Fruit fly (Drosophila melanogaster) Kc167 (cell line): ENCODE data around the gene CG31559.

Source experiments
- Myc ChIP-seq: fragments of >200 bp; optimal IDR thresholded peaks from 2 replicates; lab custom pipeline; 2017; ENCODE audit warnings: missing external identifiers
- Sin3A ChIP-seq: fragments of >200 bp; optimal IDR thresholded peaks from 2 replicates; lab custom pipeline; 2018; ENCODE audit warnings: missing external identifiers
- h ChIP-seq: fragments of >200 bp; optimal IDR thresholded peaks from 3 replicates; lab custom pipeline; 2018; ENCODE audit warnings: missing external identifiers
- insv ChIP-seq: fragments of >200 bp; optimal IDR thresholded peaks from 3 replicates; lab custom pipeline; 2018; ENCODE audit warnings: missing external identifiers
- psq ChIP-seq: fragments of >200 bp; optimal IDR thresholded peaks from 2 replicates; lab custom pipeline; 2017; ENCODE audit warnings: missing external identifiers
- ttk ChIP-seq: sonication (Bioruptor generic); optimal IDR thresholded peaks from 2 replicates; lab custom pipeline; 2017; ENCODE audit warnings: missing external identifiers

The CG31559 gene

dm6 chr3R:6149593-6149992 is 7.4 kb downstream of the CG31559 start:
- no peak for TF ChIP-seq Sin3A (lab: Kevin White, UChicago)

dm6 chr3R:6149130-6149529 is 7.9 kb downstream of the CG31559 start:
- no peak for TF ChIP-seq insv (lab: Kevin White, UChicago)
- no peak for TF ChIP-seq Myc (lab: Kevin White, UChicago)
- TF ChIP-seq ttk (lab: Kevin White, UChicago), result no peak
- TF ChIP-seq psq (lab: Kevin White, UChicago), result no peak
- TF ChIP-seq h (lab: Kevin White, UChicago), result no peak
- TF ChIP-seq Sin3A (lab: Kevin White, UChicago), result no peak

DNA sequence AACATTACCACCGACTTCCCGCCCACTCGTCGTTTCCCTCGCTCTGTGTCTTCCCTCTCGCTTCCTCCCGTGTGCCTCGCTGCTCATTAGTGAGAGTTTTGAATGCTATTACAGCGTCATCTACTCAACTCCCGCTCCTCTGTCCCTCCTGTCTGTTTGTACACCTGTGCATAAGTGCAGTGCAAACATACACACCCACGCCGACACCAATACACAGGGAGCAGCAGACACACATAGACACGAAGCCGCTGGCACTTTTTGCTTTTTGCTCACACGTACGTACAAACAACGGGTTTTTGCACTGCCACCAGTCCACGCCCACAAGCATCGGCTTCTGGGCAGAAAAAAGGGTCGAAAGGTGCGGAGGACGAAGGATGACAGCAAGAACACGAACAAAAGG is 15.3 kb downstream of the CG31559 start:
- no peak for TF ChIP-seq Sin3A (lab: Kevin White, UChicago)
- no peak for TF ChIP-seq h (lab: Kevin White, UChicago)
- TF ChIP-seq ttk (lab: Kevin White, UChicago), result no peak
- no peak for TF ChIP-seq psq (lab: Kevin White, UChicago)
- no peak for TF ChIP-seq insv (lab: Kevin White, UChicago)
- TF ChIP-seq Myc (lab: Kevin White, UChicago), result no peak

DNA sequence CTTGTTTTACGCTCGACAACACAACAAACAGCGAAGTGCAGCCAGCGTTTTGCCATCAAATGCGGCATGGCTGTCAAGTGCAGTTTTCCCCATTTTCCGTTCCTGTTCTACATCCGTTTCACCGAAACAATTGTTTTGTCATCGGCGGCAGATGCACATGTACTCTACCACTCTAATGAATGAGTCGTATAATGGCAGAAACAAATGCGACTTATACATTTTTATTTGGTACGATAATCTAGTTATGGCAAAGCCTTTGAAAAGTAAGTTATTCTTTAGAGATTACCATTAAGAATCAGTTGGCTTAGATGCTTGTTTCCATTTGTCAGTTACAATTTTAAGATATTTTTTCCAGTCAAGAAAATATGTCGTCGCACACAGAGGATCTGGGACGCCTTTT is 34.7 kb downstream of the CG31559 start, which contains the start of gene Vha14-2:
Gene Vha14-2, plus strand, starts transcription at position 301 of the 400 bp plus-strand sequence.
- TF ChIP-seq h (lab: Kevin White, UChicago) (no peak), Sin3A (lab: Kevin White, UChicago) (no peak), ttk (lab: Kevin White, UChicago) (no peak), psq (lab: Kevin White, UChicago) (no peak), Myc (lab: Kevin White, UChicago) (no peak), insv (lab: Kevin White, UChicago) (no peak)

dm6 chr3R:6112252-6112995 is 44.6 kb downstream of the CG31559 start, which contains the start of gene Obp83g:
Gene Obp83g, minus strand, starts transcription at chr3R:6112302.
- TF ChIP-seq h (lab: Kevin White, UChicago) (no peak), Sin3A (lab: Kevin White, UChicago) (no peak), insv (lab: Kevin White, UChicago) (no peak), Myc (lab: Kevin White, UChicago) (no peak), ttk (lab: Kevin White, UChicago) (no peak), psq (lab: Kevin White, UChicago) (no peak)

DNA sequence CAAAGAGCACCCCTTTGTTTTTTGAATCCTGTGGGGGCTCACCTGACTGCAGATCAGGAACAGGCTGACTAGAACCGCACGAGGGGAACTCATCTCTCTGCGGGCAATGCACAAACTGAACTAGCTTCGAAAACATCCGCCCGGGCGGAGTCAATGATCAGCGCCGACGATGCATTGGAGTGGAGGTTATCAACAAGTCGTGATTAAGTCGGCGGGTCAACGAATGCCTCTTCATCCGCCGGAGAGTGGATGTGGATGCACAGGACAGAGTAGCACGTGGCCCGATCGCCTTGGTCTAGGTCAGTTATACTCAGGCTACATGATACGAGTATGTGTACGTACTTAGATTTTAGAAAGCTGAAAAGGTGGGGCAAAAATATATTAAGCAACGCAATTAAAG is 46.1 kb downstream of the CG31559 start, which contains the start of gene Obp83ef:
Gene Obp83ef, minus strand, starts transcription at position 119 of the 400 bp plus-strand sequence.
- TF ChIP-seq psq (lab: Kevin White, UChicago), result no peak
- TF ChIP-seq Sin3A (lab: Kevin White, UChicago), result no peak
- no peak for TF ChIP-seq ttk (lab: Kevin White, UChicago)
- no peak for TF ChIP-seq insv (lab: Kevin White, UChicago)
- TF ChIP-seq Myc (lab: Kevin White, UChicago), result no peak
- no peak for TF ChIP-seq h (lab: Kevin White, UChicago)

- TF ChIP-seq psq (lab: Kevin White, UChicago) (no peak), Myc (lab: Kevin White, UChicago) (no peak), insv (lab: Kevin White, UChicago) (no peak), Sin3A (lab: Kevin White, UChicago) (no peak), h (lab: Kevin White, UChicago) (no peak), ttk (lab: Kevin White, UChicago) (no peak)
Measured at dm6 chr3R:6107792-6108191, 49.2 kb downstream of the CG31559 start, which contains the start of gene Obp83cd. Gene Obp83cd, plus strand, starts transcription at chr3R:6108134.

DNA sequence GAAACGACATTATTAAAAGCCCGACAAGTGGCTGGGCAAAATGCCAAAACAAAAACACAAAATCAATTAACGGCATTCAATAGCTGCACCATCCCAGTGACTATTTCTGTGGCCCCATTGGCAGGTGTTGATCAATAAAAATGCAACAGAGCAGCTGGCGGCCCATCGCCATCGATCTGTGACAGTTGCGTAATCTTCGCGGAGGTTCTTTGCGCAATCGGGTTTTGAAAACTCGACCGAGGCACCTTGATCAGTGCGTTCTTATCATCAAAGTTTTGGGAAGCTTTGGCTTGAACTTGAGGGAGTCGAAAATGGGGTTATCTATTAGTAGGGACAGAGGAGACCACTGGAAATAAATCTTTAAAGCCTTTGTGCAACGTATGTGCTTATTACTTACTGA is 49.7 kb downstream of the CG31559 start:
- TF ChIP-seq psq (lab: Kevin White, UChicago) (no peak), ttk (lab: Kevin White, UChicago) (no peak), h (lab: Kevin White, UChicago) (no peak), insv (lab: Kevin White, UChicago) (no peak), Myc (lab: Kevin White, UChicago) (no peak), Sin3A (lab: Kevin White, UChicago) (no peak)

dm6 chr3R:6106711-6107110 is 50.3 kb downstream of the CG31559 start:
- TF ChIP-seq Sin3A (lab: Kevin White, UChicago), result no peak
- TF ChIP-seq psq (lab: Kevin White, UChicago), result no peak
- TF ChIP-seq ttk (lab: Kevin White, UChicago), result no peak
- no peak for TF ChIP-seq Myc (lab: Kevin White, UChicago)
- no peak for TF ChIP-seq h (lab: Kevin White, UChicago)
- TF ChIP-seq insv (lab: Kevin White, UChicago), result no peak

- TF ChIP-seq psq (lab: Kevin White, UChicago) (no peak), h (lab: Kevin White, UChicago) (no peak), insv (lab: Kevin White, UChicago) (no peak), ttk (lab: Kevin White, UChicago) (no peak), Sin3A (lab: Kevin White, UChicago) (no peak), Myc (lab: Kevin White, UChicago) (no peak)
Measured at dm6 chr3R:6105160-6105559, 51.9 kb downstream of the CG31559 start.

- TF ChIP-seq psq (lab: Kevin White, UChicago) (no peak), Sin3A (lab: Kevin White, UChicago) (no peak), Myc (lab: Kevin White, UChicago) (no peak), h (lab: Kevin White, UChicago) (no peak), insv (lab: Kevin White, UChicago) (no peak), ttk (lab: Kevin White, UChicago) (no peak)
Measured at dm6 chr3R:6102726-6103125, 54.3 kb downstream of the CG31559 start.
